Worm (Caenorhabditis elegans) whole organism, L4 larva: Measurements from ENCODE around the gene F43G6.16.
A peak's percentile ranks its signal among the peaks of the same experiment; 100 is the strongest.

Experiments used
- F10B5.3 ChIP-seq: sonication (generic microtip); optimal IDR thresholded peaks from 2 replicates; lab custom pipeline; 2016; ENCODE audit warnings: mild to moderate bottlenecking, missing genetic modification characterization, missing compliant biosample characterization
- F26F4.8 ChIP-seq: fragments of 200-800 bp; sonication (Bioruptor generic); conservative IDR thresholded peaks from 2 replicates; pipeline ENCODE4 v1.3.6; 2022; ENCODE audit warnings: missing genetic modification characterization, missing compliant biosample characterization
- F49E8.2 ChIP-seq: sonication (generic microtip); optimal IDR thresholded peaks from 2 replicates; lab custom pipeline; 2016; ENCODE audit warnings: missing compliant biosample characterization, mild to moderate bottlenecking, missing genetic modification characterization, borderline replicate concordance
- T20F7.1 ChIP-seq: fragments of 200-800 bp; sonication (Bioruptor generic); optimal IDR thresholded peaks from 2 replicates; lab custom pipeline; 2018; ENCODE audit warnings: mild to moderate bottlenecking, missing genetic modification characterization, missing compliant biosample characterization
- Y5F2A.4 ChIP-seq: fragments of 200-800 bp; sonication (Bioruptor generic); optimal IDR thresholded peaks from 2 replicates; lab custom pipeline; 2018; ENCODE audit warnings: mild to moderate bottlenecking, missing genetic modification characterization, missing compliant biosample characterization
- aha-1 ChIP-seq: fragments of 150-350 bp; peaks from one replicate; lab custom pipeline; 2014; ENCODE audit warnings: missing biosample characterization, missing genetic modification characterization
- aly-2 ChIP-seq: sonication (generic microtip); optimal IDR thresholded peaks from 2 replicates; lab custom pipeline; 2018; ENCODE audit warnings: missing biosample characterization, missing genetic modification characterization
- ceh-28 ChIP-seq: fragments of 150-350 bp; optimal IDR thresholded peaks from 2 replicates; lab custom pipeline; 2014; ENCODE audit warnings: missing biosample characterization, missing genetic modification reagents, missing genetic modification characterization
- ceh-32 ChIP-seq: sonication (generic microtip); optimal IDR thresholded peaks from 2 replicates; lab custom pipeline; 2016; ENCODE audit warnings: mild to moderate bottlenecking, missing genetic modification characterization, missing compliant biosample characterization; ENCODE audit not compliant: poor library complexity
- ceh-44 ChIP-seq: fragments of 200-800 bp; sonication (Bioruptor generic); IDR thresholded peaks from 2 replicates; pipeline ENCODE4 v1.3.6; 2022; ENCODE audit warnings: missing genetic modification reagents, missing genetic modification characterization, missing compliant biosample characterization
- ceh-62 ChIP-seq: sonication (generic microtip); optimal IDR thresholded peaks from 2 replicates; lab custom pipeline; 2017; ENCODE audit warnings: missing biosample characterization, missing genetic modification characterization
- ces-1 ChIP-seq: fragments of 150-350 bp; sonication (generic microtip); optimal IDR thresholded peaks from 4 replicates; lab custom pipeline; 2014; ENCODE audit warnings: missing biosample characterization, missing genetic modification reagents, missing genetic modification characterization
- daf-16 ChIP-seq, 3 experiments: sonication (generic microtip); optimal IDR thresholded peaks; 2 replicates each; lab custom pipeline; 2016 to 2017; ENCODE audit warnings: missing genetic modification characterization in 3 of 3, missing genetic modification reagents in 3 of 3, mild to moderate bottlenecking in 2 of 3, missing compliant biosample characterization in 2 of 3, missing biosample characterization in 1 of 3, moderate library complexity in 1 of 3
- daf-8 ChIP-seq: fragments of 200-800 bp; sonication (Bioruptor generic); IDR thresholded peaks from 2 replicates; pipeline ENCODE4 v1.3.6; 2022; ENCODE audit warnings: missing genetic modification characterization, missing compliant biosample characterization
- dmd-6 ChIP-seq: fragments of 200-800 bp; sonication (Bioruptor generic); IDR thresholded peaks from 2 replicates; pipeline ENCODE4 v1.3.6; 2022; ENCODE audit warnings: missing genetic modification reagents, missing genetic modification characterization, missing compliant biosample characterization
- dmd-8 ChIP-seq: fragments of 200-800 bp; sonication (Bioruptor generic); IDR thresholded peaks from 2 replicates; pipeline ENCODE4 v1.3.6; 2022; ENCODE audit warnings: missing genetic modification characterization, missing compliant biosample characterization
- dmd-9 ChIP-seq: fragments of 200-800 bp; sonication (Bioruptor generic); IDR thresholded peaks from 2 replicates; pipeline ENCODE4 v1.3.6; 2022; ENCODE audit warnings: missing genetic modification reagents, missing genetic modification characterization, missing compliant biosample characterization
- dpl-1 ChIP-seq: fragments of 150-350 bp; optimal IDR thresholded peaks from 2 replicates; lab custom pipeline; 2014; ENCODE audit warnings: missing biosample characterization, missing genetic modification reagents, missing genetic modification characterization
- dve-1 ChIP-seq: sonication (generic microtip); optimal IDR thresholded peaks from 2 replicates; lab custom pipeline; 2017; ENCODE audit warnings: antibody characterized with exemption, mild to moderate bottlenecking, missing genetic modification characterization, missing compliant biosample characterization; ENCODE audit not compliant: insufficient read depth
- egl-43 ChIP-seq: fragments of 200-800 bp; sonication (Bioruptor generic); IDR thresholded peaks from 2 replicates; pipeline ENCODE4 v1.3.6; 2022; ENCODE audit warnings: missing genetic modification reagents, missing genetic modification characterization, missing compliant biosample characterization
- fos-1 ChIP-seq: fragments of 150-350 bp; optimal IDR thresholded peaks from 2 replicates; lab custom pipeline; 2014; ENCODE audit warnings: missing biosample characterization, missing genetic modification characterization
- hif-1 ChIP-seq, 2 experiments: sonication (generic microtip); optimal IDR thresholded peaks; 2 replicates each; lab custom pipeline; 2016 to 2017; ENCODE audit warnings: missing compliant biosample characterization in 2 of 2, missing genetic modification characterization in 2 of 2, missing genetic modification reagents in 2 of 2, missing genotype in 2 of 2, mild to moderate bottlenecking in 1 of 2
- hlh-11 ChIP-seq: fragments of 200-800 bp; sonication (Bioruptor generic); optimal IDR thresholded peaks from 2 replicates; lab custom pipeline; 2018; ENCODE audit warnings: mild to moderate bottlenecking, missing genetic modification characterization, missing compliant biosample characterization
- hmg-1.1 ChIP-seq: fragments of 200-800 bp; sonication (Bioruptor generic); IDR thresholded peaks from 2 replicates; pipeline ENCODE4 v1.3.6; 2022; ENCODE audit warnings: missing genetic modification reagents, missing genetic modification characterization, missing compliant biosample characterization
- jun-1 ChIP-seq: fragments of 150-350 bp; optimal IDR thresholded peaks from 2 replicates; lab custom pipeline; 2014; ENCODE audit warnings: missing biosample characterization, missing genetic modification reagents, missing genetic modification characterization
- lim-7 ChIP-seq: fragments of 200-800 bp; sonication (Bioruptor generic); IDR thresholded peaks from 2 replicates; pipeline ENCODE4 v1.3.6; 2022; ENCODE audit warnings: missing genetic modification characterization, missing compliant biosample characterization
- lin-15B ChIP-seq: fragments of 150-350 bp; sonication (generic microtip); optimal IDR thresholded peaks from 3 replicates; lab custom pipeline; 2014; ENCODE audit warnings: missing biosample characterization, missing genetic modification characterization
- lin-29 ChIP-seq: fragments of 200-800 bp; sonication (Bioruptor generic); IDR thresholded peaks from 2 replicates; pipeline ENCODE4 v1.3.6; 2022; ENCODE audit warnings: missing genetic modification reagents, missing genetic modification characterization, missing compliant biosample characterization
- lin-38 ChIP-seq: fragments of 200-800 bp; sonication (Bioruptor generic); IDR thresholded peaks from 2 replicates; pipeline ENCODE4 v1.3.6; 2022; ENCODE audit warnings: missing genetic modification reagents, missing genetic modification characterization, missing compliant biosample characterization
- lsy-2 ChIP-seq, 2 experiments: fragments of 150-350 bp in 1 of 2; sonication (generic microtip) in 1 of 2; optimal IDR thresholded peaks; 2 replicates each; lab custom pipeline; 2014 to 2017; ENCODE audit warnings: missing biosample characterization in 2 of 2, missing genetic modification characterization in 2 of 2
- mdt-29 ChIP-seq: fragments of 200-800 bp; sonication (Bioruptor generic); IDR thresholded peaks from 2 replicates; pipeline ENCODE4 v1.3.6; 2022; ENCODE audit warnings: missing genetic modification reagents, missing genetic modification characterization, missing compliant biosample characterization
- mes-2 ChIP-seq: sonication (generic microtip); optimal IDR thresholded peaks from 2 replicates; lab custom pipeline; 2016; ENCODE audit warnings: missing genotype, mild to moderate bottlenecking, missing genetic modification characterization, missing compliant biosample characterization; ENCODE audit not compliant: poor library complexity, severe bottlenecking
- mxl-3 ChIP-seq: fragments of 200-800 bp; sonication (Bioruptor generic); optimal IDR thresholded peaks from 2 replicates; lab custom pipeline; 2018; ENCODE audit warnings: mild to moderate bottlenecking, missing genetic modification characterization, missing compliant biosample characterization
- nhr-102 ChIP-seq: sonication (generic microtip); optimal IDR thresholded peaks from 2 replicates; lab custom pipeline; 2016; ENCODE audit warnings: mild to moderate bottlenecking, missing genetic modification characterization, moderate library complexity, missing compliant biosample characterization
- nhr-11 ChIP-seq: fragments of 150-350 bp; optimal IDR thresholded peaks from 2 replicates; lab custom pipeline; 2014; ENCODE audit warnings: missing biosample characterization, missing genetic modification characterization
- nhr-111 ChIP-seq: fragments of 200-800 bp; sonication (Bioruptor generic); optimal IDR thresholded peaks from 2 replicates; lab custom pipeline; 2018; ENCODE audit warnings: mild to moderate bottlenecking, missing genetic modification characterization, missing compliant biosample characterization
- nhr-28 ChIP-seq: fragments of 150-350 bp; optimal IDR thresholded peaks from 2 replicates; lab custom pipeline; 2014; ENCODE audit warnings: missing biosample characterization, missing genetic modification characterization
- nhr-41 ChIP-seq: fragments of 200-800 bp; sonication (Bioruptor generic); IDR thresholded peaks from 2 replicates; pipeline ENCODE4 v1.3.6; 2022; ENCODE audit warnings: missing genetic modification reagents, missing genetic modification characterization, missing compliant biosample characterization
- nhr-48 ChIP-seq: sonication (generic microtip); optimal IDR thresholded peaks from 2 replicates; lab custom pipeline; 2016; ENCODE audit warnings: mild to moderate bottlenecking, missing genetic modification characterization, missing compliant biosample characterization
- nhr-6 ChIP-seq: fragments of 150-350 bp; optimal IDR thresholded peaks from 2 replicates; lab custom pipeline; 2014; ENCODE audit warnings: missing biosample characterization, missing genetic modification characterization
- nhr-77 ChIP-seq: fragments of 150-350 bp; optimal IDR thresholded peaks from 2 replicates; lab custom pipeline; 2014; ENCODE audit warnings: missing biosample characterization, missing genetic modification characterization
- rbr-2 ChIP-seq: sonication (generic microtip); optimal IDR thresholded peaks from 2 replicates; lab custom pipeline; 2016; ENCODE audit warnings: missing genotype, missing genetic modification characterization, missing compliant biosample characterization
- set-16 ChIP-seq: fragments of 200-800 bp; sonication (Bioruptor generic); IDR thresholded peaks from 2 replicates; pipeline ENCODE4 v1.3.6; 2022; ENCODE audit warnings: missing genetic modification reagents, missing genetic modification characterization, missing compliant biosample characterization
- tra-1 ChIP-seq: fragments of 200-800 bp; sonication (Bioruptor generic); IDR thresholded peaks from 2 replicates; pipeline ENCODE4 v1.3.6; 2022; ENCODE audit warnings: missing genetic modification reagents, missing genetic modification characterization, missing compliant biosample characterization
- zag-1 ChIP-seq: fragments of 150-350 bp; optimal IDR thresholded peaks from 2 replicates; lab custom pipeline; 2014; ENCODE audit warnings: missing biosample characterization, missing genetic modification characterization
- ztf-11 ChIP-seq: fragments of 150-350 bp; optimal IDR thresholded peaks from 2 replicates; lab custom pipeline; 2014; ENCODE audit warnings: missing biosample characterization, missing genetic modification characterization

F43G6.16 gene

ce11 chrII:11756684-11757107 lies 25.7 kb downstream of the F43G6.16 start (continued):
- peak; percentile 65 for TF ChIP-seq ceh-44 (GFP tag; lab: Robert Waterston, UW)
- TF ChIP-seq nhr-77, result no peak
- TF ChIP-seq nhr-102 (tag; lab: Kevin White, UChicago), result no peak
- TF ChIP-seq dve-1, result peak; percentile 91
- no peak for TF ChIP-seq F49E8.2 (tag; lab: Kevin White, UChicago)
- no peak for TF ChIP-seq nhr-11 (tag; lab: Kevin White, UChicago)
- TF ChIP-seq nhr-48, result no peak
- peak; percentile 79 for TF ChIP-seq hmg-1.1 (GFP tag; lab: Robert Waterston, UW)
- TF ChIP-seq F10B5.3 (tag; lab: Kevin White, UChicago), result no peak
- TF ChIP-seq dmd-9 (GFP tag; lab: Robert Waterston, UW), result peak; percentile 55; the same call in 1 of the 2 replicates
- TF ChIP-seq lin-38, result peak; percentile 76
- no peak for TF ChIP-seq fos-1 (tag; lab: Kevin White, UChicago)
- TF ChIP-seq zag-1 (tag; lab: Kevin White, UChicago), result no peak
- TF ChIP-seq nhr-28 (tag; lab: Kevin White, UChicago), result no peak
- no peak for TF ChIP-seq Y5F2A.4 (GFP tag; lab: Kevin White, UChicago)
- TF ChIP-seq dpl-1 (GFP tag; lab: Kevin White, UChicago), result no peak
- peak; percentile 57 for TF ChIP-seq T20F7.1 (GFP tag; lab: Kevin White, UChicago)
- no peak for TF ChIP-seq nhr-111
- no peak for TF ChIP-seq ceh-62 (tag; lab: Kevin White, UChicago)
- peak; percentile 55 for TF ChIP-seq hlh-11 (tag; lab: Kevin White, UChicago)
- no peak for TF ChIP-seq ces-1 (GFP tag; lab: Kevin White, UChicago)
- no peak for TF ChIP-seq ceh-28
- TF ChIP-seq mxl-3 (GFP tag; lab: Kevin White, UChicago), result no peak
- TF ChIP-seq set-16 (GFP tag; lab: Robert Waterston, UW), result no peak
- peak; percentile 56; the same call in 1 of the 2 replicates for TF ChIP-seq mdt-29
- no peak for TF ChIP-seq mes-2 (tag; lab: Kevin White, UChicago)
- TF ChIP-seq, all 104 proteins: peak for 47

- peak; percentile 88 for TF ChIP-seq aha-1 (tag; lab: Kevin White, UChicago)
- 0 out of 2 replicates have a peak, but pooled peaks have one; percentile 17 for TF ChIP-seq egl-43 (GFP tag; lab: Robert Waterston, UW)
- TF ChIP-seq nhr-48, result no peak
- TF ChIP-seq, all 104 proteins: peak for 2
Measured at ce11 chrII:11753186-11753585, 29.2 kb downstream of the F43G6.16 start.

- TF ChIP-seq dmd-6 (GFP tag; lab: Robert Waterston, UW) (no peak), daf-8 (GFP tag; lab: Robert Waterston, UW) (no peak), rbr-2 (peak; percentile 13), lin-38 (no peak), ceh-62 (tag; lab: Kevin White, UChicago) (no peak), daf-16 (GFP tag; optimal IDR thresholded peaks at IDR 0.05; lab: Kevin White, UChicago) (no peak), daf-16 (tag; optimal IDR thresholded peaks at IDR 0.05; lab: Kevin White, UChicago) (no peak), mes-2 (tag; lab: Kevin White, UChicago) (peak; percentile 38), F26F4.8 (GFP tag; lab: Robert Waterston, UW) (no peak), ceh-44 (GFP tag; lab: Robert Waterston, UW) (no peak), nhr-102 (tag; lab: Kevin White, UChicago) (no peak), lim-7 (GFP tag; lab: Robert Waterston, UW) (no peak), nhr-41 (GFP tag; lab: Robert Waterston, UW) (no peak), nhr-6 (tag; lab: Kevin White, UChicago) (no peak), mxl-3 (GFP tag; lab: Kevin White, UChicago) (no peak), lin-29 (no peak), hmg-1.1 (GFP tag; lab: Robert Waterston, UW) (0 out of 2 replicates have a peak, but pooled peaks have one; percentile 48), aly-2 (tag; lab: Kevin White, UChicago) (no peak), nhr-48 (no peak), lsy-2 (tag; optimal IDR thresholded peaks at IDR 0.05; lab: Kevin White, UChicago) (peak; percentile 53 to 61), ztf-11 (tag; lab: Kevin White, UChicago) (no peak), hlh-11 (tag; lab: Kevin White, UChicago) (peak; percentile 8), ceh-32 (tag; lab: Kevin White, UChicago) (no peak), tra-1 (no peak), hif-1 (tag; optimal IDR thresholded peaks at IDR 0.05; lab: Kevin White, UChicago) (no peak), jun-1 (tag; lab: Kevin White, UChicago) (no peak), F10B5.3 (tag; lab: Kevin White, UChicago) (no peak), lin-15B (tag; lab: Kevin White, UChicago) (no peak), dmd-8 (GFP tag; lab: Robert Waterston, UW) (no peak)
Measured at ce11 chrII:11751615-11752174, 30.7 kb downstream of the F43G6.16 start.
